Worm (Caenorhabditis elegans): ENCODE results near the gene T06D8.2.

ce11 chrII:11177376-11177775 lies 49.1 kb upstream of the T06D8.2 start, which contains the start of gene F37H8.6:
- TF ChIP-seq snpc-4 (GFP tag; optimal IDR thresholded peaks at IDR 0.05) (no peak), snpc-4 (tag; optimal IDR thresholded peaks at IDR 0.05) (no peak), ztf-25 (GFP tag; IDR thresholded peaks at IDR 0.05) (no peak), B0019.2 (GFP tag; conservative IDR thresholded peaks at IDR 0.05) (no peak), ccch-3 (GFP tag; optimal IDR thresholded peaks at IDR 0.05) (no peak), gei-17 (GFP tag; optimal IDR thresholded peaks at IDR 0.05) (no peak), let-526 (GFP tag; IDR thresholded peaks at IDR 0.05) (no peak), lin-26 (GFP tag; IDR thresholded peaks at IDR 0.05) (no peak), lir-1 (GFP tag; conservative IDR thresholded peaks at IDR 0.05) (no peak), C17E4.6 (GFP tag; IDR thresholded peaks at IDR 0.05) (no peak), ama-1 (optimal IDR thresholded peaks at IDR 0.05) (no peak), ama-1 (GFP tag; optimal IDR thresholded peaks at IDR 0.05) (no peak), bed-2 (GFP tag; IDR thresholded peaks at IDR 0.05) (no peak), F49E8.2 (tag; optimal IDR thresholded peaks at IDR 0.05; ENCODE audit: insufficient read depth) (no peak)

Data from whole organism, young adult.